Worm (Caenorhabditis elegans): ENCODE results near the gene xpo-3.
"Not testable (repeated sequence)": the region's sequence is repeated elsewhere in the genome, so short reads cannot be mapped to it uniquely, and the experiment has no call there.

xpo-3 gene

DNA sequence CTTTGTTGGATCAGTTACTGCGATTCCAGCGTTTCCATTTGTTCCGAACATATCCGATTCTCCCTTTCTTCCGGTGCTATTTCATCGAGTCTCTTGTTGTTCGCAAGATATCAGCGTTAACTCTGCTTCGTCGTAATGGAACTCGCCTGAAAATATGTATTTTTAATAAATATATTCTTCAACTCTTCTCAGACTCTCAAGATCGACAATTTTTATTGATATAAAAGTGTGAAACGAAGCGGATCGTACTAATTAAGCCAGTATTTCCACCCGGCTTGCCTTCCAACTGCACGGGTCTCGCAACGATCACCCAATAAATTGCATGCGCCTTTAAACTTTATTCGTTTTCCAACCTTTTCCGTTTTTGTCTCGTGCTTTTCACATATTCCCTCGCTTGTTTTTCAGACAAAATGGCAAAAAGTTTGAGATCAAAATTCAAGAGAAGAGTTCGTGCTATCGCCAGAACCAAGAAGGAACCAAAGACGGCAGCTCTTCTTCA lies at the start of gene xpo-3, which contains the start of gene C49H3.3:
TSS of gene xpo-3 (minus strand) at position 51 of the 499 bp plus-strand sequence.
TSS of gene C49H3.3 (plus strand) at position 369 of the 499 bp plus-strand sequence.
- no peak for TF ChIP-seq unc-62 (GFP tag; optimal IDR thresholded peaks at IDR 0.05)

DNA sequence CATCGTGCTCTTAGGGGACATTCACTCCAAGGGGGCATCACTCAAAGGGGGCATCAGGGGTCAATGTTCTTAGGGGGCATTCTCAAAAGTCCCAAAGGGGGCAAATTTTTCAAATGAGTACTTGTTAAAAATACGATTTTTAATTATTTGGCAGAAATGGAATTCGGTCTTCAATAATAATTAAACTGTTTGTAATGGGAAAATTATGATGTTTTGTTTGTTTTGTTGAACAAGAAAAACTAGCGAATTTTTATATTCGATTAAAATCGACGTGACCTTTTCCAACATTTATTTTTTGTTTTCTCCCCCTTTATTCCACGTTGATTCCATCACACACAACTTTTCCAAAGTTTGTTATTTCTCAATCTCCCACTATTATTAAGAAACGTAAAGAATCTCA lies 43.2 kb upstream of the xpo-3 start, which contains the start of gene F57H12.5:
TSS of gene F57H12.5 (plus strand) at position 301 of the 400 bp plus-strand sequence.
- TF ChIP-seq unc-62 (GFP tag; optimal IDR thresholded peaks at IDR 0.05) = no peak

DNA sequence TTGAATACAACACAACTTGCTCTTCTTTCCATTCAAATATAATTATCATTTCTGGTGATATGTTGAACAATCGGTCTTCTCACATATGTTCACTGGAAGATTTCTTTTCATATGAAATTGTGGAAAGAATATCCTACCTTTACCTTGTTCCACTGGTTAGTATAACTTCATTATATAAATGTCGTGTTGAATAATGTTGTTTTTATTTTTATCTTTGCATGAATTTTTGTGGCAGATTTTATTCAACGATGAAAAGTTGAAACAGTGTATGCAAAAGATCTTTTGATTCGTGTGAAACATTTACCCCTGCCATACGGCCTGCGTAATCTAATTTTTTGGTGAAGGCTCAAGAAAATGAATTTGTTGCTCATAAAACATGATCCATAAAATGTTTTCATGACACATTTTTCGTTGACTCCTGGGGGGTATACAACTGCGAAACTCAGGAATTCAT lies 38.1 kb upstream of the xpo-3 start:
- no peak for TF ChIP-seq unc-62 (GFP tag; optimal IDR thresholded peaks at IDR 0.05)

DNA sequence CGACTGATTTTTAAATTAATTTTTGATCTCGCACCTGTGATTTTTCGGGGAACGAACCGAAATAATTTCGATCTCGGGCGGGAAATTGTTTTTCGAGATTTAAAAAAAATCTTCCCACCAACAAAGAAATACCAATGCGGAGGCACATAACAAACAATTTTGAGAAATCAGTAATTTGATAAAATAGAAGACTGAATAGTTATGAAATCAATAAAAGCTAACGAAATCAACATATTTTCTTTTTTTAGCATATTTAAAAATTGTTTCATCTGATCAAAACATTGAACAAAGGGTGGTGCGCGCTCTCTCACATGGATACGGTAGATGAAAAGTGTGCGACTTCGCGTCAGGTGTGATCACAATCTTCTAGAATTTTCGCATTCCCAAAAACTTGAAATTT lies 34.3 kb upstream of the xpo-3 start:
- TF ChIP-seq unc-62 (GFP tag; optimal IDR thresholded peaks at IDR 0.05) = no peak

DNA sequence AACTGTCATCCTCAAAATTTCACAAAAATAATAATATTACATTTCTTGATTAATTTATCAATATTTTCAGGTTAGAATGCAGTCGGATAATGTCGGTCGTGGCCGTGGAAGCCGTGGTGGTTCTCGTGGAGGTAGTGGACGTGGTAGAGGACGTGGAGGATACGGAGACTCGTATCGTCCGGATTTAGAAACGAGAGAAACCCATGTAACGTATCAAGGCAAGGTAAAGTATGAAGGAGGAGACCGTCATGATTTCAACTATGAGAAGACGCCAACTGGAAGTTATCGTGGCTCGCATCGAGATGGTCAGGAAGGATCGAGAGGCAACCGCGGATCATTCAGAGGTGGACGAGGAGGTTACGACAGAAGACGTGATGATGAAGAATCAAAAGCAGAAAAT lies 33.7 kb upstream of the xpo-3 start, which contains the start of gene frpr-10:
TSS of gene frpr-10 (plus strand) at position 301 of the 400 bp plus-strand sequence.
- TF ChIP-seq unc-62 (GFP tag; optimal IDR thresholded peaks at IDR 0.05) = no peak

DNA sequence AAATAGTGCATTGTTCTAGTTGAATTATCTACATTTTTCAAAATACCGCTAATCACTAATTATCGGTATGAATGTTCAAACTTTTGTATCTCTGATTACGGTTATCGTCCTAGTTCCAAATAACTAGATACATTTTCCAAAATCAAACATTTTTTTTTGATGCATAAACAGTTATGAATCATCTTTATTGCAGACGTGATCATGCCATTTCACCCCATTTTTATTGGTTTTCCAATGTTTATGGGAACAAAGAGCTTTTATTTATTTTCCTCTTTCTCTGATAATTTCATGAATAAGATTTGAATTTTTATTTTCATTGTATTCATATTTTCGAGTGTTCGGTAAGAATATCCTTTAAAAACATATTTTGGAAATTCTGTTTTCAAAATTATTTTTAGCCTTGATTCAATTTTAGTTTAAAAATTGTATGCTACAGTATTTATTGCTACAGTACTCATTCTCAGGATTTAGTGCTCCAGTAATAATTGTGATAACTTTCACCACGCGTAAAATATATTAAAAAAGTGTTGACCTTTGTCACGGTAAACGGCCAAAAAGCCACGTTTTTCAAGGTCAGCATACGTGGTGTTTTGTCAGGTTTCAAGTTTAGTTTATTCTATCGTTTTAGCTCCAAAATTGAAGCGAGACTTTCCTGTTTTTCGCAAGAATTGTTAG lies 32.9 kb upstream of the xpo-3 start, which contains the start of gene csr-1:
TSS of gene csr-1 (plus strand) at position 625 of the 675 bp plus-strand sequence.
- TF ChIP-seq unc-62 (GFP tag; optimal IDR thresholded peaks at IDR 0.05) = no peak

DNA sequence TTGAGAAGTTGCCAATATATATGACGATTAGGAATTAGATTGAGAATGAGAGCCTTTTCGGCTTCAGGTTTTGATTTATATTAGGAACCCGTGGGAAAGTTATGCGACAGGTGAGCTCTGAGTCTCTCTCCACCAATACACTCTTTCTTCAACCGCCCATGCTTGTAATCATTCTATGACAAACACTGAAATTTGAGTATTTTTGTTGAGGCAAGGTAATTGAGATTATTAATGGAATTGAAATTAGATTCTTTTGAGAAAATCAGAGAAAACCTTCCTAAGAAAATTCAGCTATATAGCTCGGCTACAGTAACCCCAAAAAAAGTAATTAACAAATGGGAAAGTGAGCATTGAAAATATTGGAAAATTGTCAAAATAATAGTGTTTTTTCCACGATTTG lies 32.0 kb upstream of the xpo-3 start, which contains the start of gene ceh-19:
TSS of gene ceh-19 (minus strand) at position 101 of the 400 bp plus-strand sequence.
- TF ChIP-seq unc-62 (GFP tag; optimal IDR thresholded peaks at IDR 0.05) = no peak

DNA sequence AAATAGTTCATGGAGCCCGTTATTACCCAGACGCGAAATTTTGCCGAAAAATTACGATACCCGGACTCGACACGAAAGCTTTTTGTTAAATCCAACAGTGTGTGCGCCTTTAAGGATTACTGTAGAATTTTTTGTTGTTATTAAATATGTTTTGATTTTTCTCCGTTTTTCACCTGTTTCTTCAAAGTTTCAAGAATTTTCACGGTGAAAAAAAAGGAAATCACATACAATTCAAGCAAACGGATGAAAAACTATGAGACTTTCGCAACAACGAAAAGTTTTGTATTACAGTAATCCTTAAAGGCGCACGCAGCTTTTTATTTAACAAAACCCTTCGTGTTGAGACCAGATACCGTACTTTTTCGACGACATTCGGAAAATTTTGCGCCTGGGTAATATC lies 30.2 kb upstream of the xpo-3 start:
- TF ChIP-seq unc-62 (GFP tag; optimal IDR thresholded peaks at IDR 0.05) = no peak

DNA sequence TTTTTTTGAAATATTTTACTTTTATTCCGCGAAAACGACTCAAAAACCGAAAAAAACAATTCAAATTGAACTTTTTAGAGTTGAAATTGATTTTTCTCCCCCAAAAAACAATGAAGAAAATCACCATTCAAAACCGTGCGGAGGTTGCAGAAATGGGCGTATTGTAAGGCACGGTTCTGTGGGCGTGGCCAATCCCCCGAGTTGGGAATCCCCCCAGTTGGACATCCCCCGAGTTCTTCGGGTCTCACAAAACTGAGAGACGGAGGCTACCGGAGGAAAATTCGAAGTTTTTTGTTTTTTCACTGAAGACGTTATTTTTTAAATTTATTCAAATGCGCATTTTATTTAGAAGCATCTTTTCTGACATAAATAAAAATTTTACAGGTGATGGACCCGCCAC lies 24.5 kb upstream of the xpo-3 start, which contains the start of gene mcm-3AP:
TSS of gene mcm-3AP (plus strand) at position 383 of the 400 bp plus-strand sequence.
- TF ChIP-seq unc-62 (GFP tag; optimal IDR thresholded peaks at IDR 0.05) = not testable (repeated sequence)

DNA sequence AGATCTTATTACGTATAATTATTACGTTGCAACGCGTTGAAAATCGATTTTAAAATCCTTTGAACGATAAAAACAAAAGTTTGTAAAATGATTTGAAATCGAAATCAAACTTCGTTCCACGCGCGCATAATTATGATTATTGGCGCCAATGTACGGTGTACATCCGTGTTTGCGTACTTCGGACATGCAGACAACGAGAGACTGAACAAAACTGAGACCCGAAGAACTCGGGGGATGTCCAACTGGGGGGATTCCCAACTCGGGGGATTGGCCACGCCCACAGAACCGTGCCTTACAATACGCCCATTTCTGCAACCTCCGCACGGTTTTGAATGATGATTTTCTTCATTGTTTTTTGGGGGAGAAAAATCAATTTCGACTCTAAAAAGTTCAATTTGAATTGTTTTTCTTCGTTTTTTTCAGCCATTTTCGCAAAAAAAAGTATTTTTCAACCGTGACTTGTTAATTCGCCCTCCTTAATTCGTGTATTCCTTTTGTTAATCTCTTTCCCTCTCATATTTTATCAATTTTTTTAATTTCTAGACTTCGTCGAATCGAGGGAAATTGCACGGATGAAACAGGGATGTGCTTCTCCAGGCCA lies 23.2 kb upstream of the xpo-3 start, which contains the start of gene F20D12.12:
TSS of gene F20D12.12 (plus strand) at position 542 of the 601 bp plus-strand sequence.
- not testable (repeated sequence) for TF ChIP-seq unc-62 (GFP tag; optimal IDR thresholded peaks at IDR 0.05)

DNA sequence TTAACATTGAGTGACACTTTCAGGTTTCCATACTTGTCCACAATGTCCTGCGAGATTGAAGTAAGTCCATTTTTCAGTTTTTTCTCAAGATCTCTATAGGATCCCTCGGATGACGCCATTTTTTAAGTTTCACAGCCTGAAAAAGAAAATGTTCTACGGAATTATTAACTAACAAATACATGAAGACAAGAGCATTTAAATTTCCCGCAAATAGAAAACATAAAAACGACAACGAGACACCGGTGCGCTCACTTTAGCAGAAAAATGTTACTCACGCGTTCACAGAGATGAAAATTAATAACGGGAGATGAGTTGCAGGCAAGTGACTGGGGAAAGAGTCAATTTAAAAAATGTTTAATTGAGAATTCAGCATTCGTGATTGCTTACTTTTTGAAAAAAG lies 22.6 kb upstream of the xpo-3 start, which contains the start of gene czw-1:
TSS of gene czw-1 (minus strand) at position 369 of the 400 bp plus-strand sequence.
- no peak for TF ChIP-seq unc-62 (GFP tag; optimal IDR thresholded peaks at IDR 0.05)

DNA sequence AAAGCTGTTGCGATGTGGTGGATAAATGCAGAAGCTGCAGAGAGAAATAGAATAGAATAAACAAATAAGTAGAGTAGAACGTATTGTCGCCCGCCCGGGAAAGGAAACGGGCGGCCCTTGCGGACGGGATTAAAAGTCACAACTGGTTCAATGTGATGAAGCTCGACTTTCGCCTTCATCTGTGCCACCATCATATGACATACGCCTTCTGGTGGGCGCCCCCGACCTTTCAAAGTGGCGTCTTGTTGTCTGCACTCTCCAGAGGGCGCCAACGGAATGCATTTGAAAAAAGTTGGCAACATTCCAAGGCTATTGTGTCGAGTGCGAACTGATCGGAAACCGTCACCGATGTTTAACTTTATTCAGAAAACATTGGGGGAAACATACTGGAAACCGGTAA lies 19.4 kb upstream of the xpo-3 start:
- no peak for TF ChIP-seq unc-62 (GFP tag; optimal IDR thresholded peaks at IDR 0.05)

DNA sequence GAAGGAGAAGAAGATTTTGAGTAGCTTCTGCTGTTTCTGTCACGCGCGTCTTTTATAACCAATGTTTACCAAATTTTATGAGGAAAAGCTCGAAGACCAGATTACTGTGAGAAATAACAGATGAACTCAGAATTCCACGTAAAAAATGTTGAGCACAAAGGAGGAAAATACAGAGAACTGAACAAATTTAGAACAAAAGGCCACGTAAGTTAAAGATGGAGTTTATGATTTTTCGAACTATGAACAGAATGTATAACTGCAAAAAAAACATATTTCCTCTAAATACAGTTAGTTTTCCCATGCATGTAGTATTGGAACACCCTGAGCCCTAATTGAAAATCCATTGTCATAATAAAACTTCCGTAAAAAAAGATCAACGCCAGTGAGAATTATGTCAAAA lies 17.1 kb upstream of the xpo-3 start, which contains the start of gene exc-9:
TSS of gene exc-9 (minus strand) at position 101 of the 400 bp plus-strand sequence.
- no peak for TF ChIP-seq unc-62 (GFP tag; optimal IDR thresholded peaks at IDR 0.05)

DNA sequence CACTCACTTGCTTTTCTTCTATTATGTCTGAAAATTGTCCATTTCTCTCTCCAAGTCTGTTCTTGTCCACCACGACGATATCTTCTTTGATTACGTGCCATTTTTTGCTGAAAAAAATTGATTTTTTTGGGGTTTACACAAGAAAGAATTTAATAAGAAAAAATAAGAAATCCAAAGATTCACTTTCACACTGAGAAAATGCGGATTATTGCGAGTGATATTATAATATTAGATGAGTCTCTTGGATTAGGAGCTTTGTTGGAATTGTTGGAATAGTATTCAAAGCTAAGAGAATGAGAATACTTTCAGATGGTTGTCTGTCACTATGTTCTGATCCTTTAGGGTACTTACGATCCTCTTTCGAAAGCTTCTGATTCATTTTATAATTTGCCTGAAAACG lies 15.0 kb upstream of the xpo-3 start, which contains the start of gene F20D12.7:
TSS of gene F20D12.7 (minus strand) at position 101 of the 400 bp plus-strand sequence.
- no peak for TF ChIP-seq unc-62 (GFP tag; optimal IDR thresholded peaks at IDR 0.05)

DNA sequence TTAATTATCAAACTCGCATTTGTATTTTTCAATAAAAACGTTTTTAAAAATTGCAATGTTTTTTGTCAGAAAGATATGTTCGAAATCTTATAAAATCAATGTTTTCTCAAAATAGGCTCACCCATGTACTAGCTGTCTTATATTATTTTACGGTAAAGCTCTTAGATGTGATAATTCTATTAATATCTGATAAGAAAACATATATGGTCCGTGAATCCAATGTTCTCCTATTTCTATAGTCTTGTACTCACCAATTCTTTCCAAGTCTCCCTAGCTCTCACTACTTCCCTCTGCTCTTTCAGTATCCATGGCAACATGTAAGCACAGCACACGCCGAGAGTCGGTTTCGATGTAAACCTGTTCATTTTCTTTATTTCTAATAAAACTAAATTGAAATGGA lies 9.9 kb upstream of the xpo-3 start, which contains the start of gene bbs-2:
TSS of gene bbs-2 (plus strand) at position 301 of the 400 bp plus-strand sequence.
- no peak for TF ChIP-seq unc-62 (GFP tag; optimal IDR thresholded peaks at IDR 0.05)

DNA sequence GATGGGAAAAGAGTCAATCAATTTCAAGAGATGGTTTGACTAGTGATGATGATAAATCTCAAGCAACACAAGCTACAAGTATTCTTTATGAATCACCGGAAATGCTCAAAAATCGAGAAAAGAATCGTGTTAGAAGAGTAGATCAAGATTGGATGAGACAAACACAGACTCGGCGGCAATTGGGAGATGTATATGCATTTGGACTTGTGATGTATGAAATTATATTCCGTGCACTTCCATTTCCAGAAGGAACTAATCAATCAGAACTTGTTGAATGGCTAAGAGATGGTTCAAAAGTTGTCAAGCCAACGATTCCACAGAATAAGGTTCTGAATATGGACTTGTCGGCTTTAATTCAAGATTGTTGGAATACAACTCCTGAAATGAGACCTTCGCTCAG lies 8.0 kb upstream of the xpo-3 start:
- no peak for TF ChIP-seq unc-62 (GFP tag; optimal IDR thresholded peaks at IDR 0.05)
